Worm (Caenorhabditis elegans): ENCODE results near the gene nadk-1.

The nadk-1 gene

DNA sequence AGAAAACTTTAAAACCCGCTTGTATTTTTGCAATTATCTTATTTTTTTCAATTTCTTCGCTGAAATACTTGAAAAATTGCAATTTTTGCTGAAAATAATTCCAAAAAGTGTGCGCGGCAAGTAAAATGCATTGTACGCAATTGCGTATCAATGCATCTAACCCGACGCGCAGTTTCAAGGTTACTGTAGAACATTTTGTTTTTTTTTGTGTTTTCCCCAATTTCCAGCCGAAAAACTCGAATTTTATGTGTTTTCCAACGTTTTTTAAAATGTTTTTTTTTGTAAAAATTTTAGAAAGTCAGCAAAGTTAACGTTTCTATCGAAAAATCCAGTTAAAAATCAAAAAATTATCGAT, 39.8 kb downstream of the nadk-1 start:
- TF ChIP-seq xnd-1 (tag; optimal IDR thresholded peaks at IDR 0.05) (peak; percentile 67), madf-8 (GFP tag; conservative IDR thresholded peaks at IDR 0.05) (peak; percentile 20; the same call in 1 of the 2 replicates), hmg-20 (GFP tag; IDR thresholded peaks at IDR 0.05) (no peak), athp-1 (tag; optimal IDR thresholded peaks at IDR 0.05) (peak; percentile 77), lsl-1 (GFP tag; optimal IDR thresholded peaks at IDR 0.05) (peak; percentile 82), F33H1.4 (GFP tag; IDR thresholded peaks at IDR 0.05) (peak; percentile 44; the same call in 1 of the 2 replicates), snpc-3.4 (tag; optimal IDR thresholded peaks at IDR 0.05) (peak; percentile 19), madf-6 (GFP tag; IDR thresholded peaks at IDR 0.05) (peak; percentile 75), nhr-27 (tag; optimal IDR thresholded peaks at IDR 0.05) (no peak)

DNA sequence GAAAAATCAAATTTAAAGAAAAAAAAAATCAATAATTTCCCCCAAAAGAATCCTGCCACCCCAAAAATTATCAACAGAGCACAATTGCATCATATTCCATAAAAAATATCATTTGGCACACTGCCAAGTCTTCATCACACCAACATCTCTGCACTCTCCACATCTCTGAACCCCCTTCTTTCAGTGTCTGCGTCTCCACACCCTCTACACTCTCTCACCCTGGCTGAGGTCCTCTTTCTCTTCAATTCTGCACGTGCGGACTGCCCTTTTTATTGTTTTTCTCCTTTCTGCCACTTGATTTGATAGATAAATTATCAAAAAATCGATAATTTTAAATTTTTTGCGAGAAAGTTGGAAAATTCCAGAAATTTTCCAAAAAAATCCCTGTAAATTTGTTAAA, 40.6 kb downstream of the nadk-1 start, which contains the start of gene hxk-3:
hxk-3 (plus strand) TSS at position 179 of the 400 bp plus-strand sequence.
- TF ChIP-seq lin-40 (tag; optimal IDR thresholded peaks at IDR 0.05), result peak; percentile 34
- TF ChIP-seq ztf-26 (tag; optimal IDR thresholded peaks at IDR 0.05), result peak; percentile 55
- no peak for TF ChIP-seq snpc-4 (GFP tag; optimal IDR thresholded peaks at IDR 0.05)
- TF ChIP-seq snpc-4 (tag; optimal IDR thresholded peaks at IDR 0.05), result peak in 1 of 4 experiments; percentile 24
- TF ChIP-seq ceh-27 (GFP tag; optimal IDR thresholded peaks at IDR 0.05), result peak; percentile 49
- TF ChIP-seq hmg-1.2 (GFP tag; IDR thresholded peaks at IDR 0.05), result peak; percentile 97
- TF ChIP-seq tbp1 (GFP tag; optimal IDR thresholded peaks at IDR 0.05), result peak; percentile 2
- TF ChIP-seq attf-5 (GFP tag; optimal IDR thresholded peaks at IDR 0.05), result peak; percentile 56
- no peak for TF ChIP-seq Y67H2A.10 (GFP tag; conservative IDR thresholded peaks at IDR 0.05)
- TF ChIP-seq pbrm-1 (GFP tag; IDR thresholded peaks at IDR 0.05), result no peak
- no peak for TF ChIP-seq chd-7 (tag; optimal IDR thresholded peaks at IDR 0.05)
- peak; percentile 65 for TF ChIP-seq mcd-1 (GFP tag; IDR thresholded peaks at IDR 0.05)
- peak; percentile 26 for TF ChIP-seq ztf-18 (tag; optimal IDR thresholded peaks at IDR 0.05)
- TF ChIP-seq lin-54 (GFP tag; optimal IDR thresholded peaks at IDR 0.05), result peak; percentile 22
- TF ChIP-seq B0019.2 (GFP tag; conservative IDR thresholded peaks at IDR 0.05), result no peak
- no peak for TF ChIP-seq somi-1 (GFP tag; optimal IDR thresholded peaks at IDR 0.05)
- TF ChIP-seq dox-1 (GFP tag; IDR thresholded peaks at IDR 0.05), result peak; percentile 51
- TF ChIP-seq K12H6.12 (tag; optimal IDR thresholded peaks at IDR 0.05), result peak; percentile 33
- TF ChIP-seq cebp-1 (GFP tag; IDR thresholded peaks at IDR 0.05), result no peak
- peak; percentile 44 for TF ChIP-seq cebp-1 (tag; optimal IDR thresholded peaks at IDR 0.05)
- TF ChIP-seq athp-1 (tag; optimal IDR thresholded peaks at IDR 0.05), result peak; percentile 1
